Worm (Caenorhabditis elegans): Measurements from ENCODE around the gene tag-131.

tag-131 gene

DNA sequence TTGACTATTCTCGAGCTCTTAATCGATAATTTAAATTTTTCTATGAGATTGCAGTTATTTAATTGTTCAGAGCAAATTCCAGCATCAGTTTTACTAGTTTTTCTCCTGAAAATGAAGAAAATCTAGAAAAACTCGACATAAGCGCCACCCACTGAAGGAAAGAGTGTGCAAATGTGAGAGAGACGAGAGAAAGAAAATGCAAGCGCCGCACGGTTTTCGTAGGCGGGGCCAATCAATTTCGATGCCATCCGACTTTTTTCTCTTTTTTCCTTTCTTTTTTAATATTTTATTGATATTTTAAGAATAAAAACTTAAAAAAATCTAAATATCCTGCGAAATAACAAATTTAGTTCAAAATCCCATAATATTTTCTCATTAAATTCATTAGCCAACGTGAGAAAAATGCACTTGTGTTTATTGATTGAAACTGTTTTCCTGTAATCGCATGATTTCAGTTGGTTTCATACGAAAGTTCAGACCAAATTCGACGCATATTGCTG, 15.1 kb downstream of the tag-131 start, which contains the start of gene cdk-12 (continued):
- TF ChIP-seq nhr-76 (tag; optimal IDR thresholded peaks at IDR 0.05) (no peak), lin-14 (GFP tag; optimal IDR thresholded peaks at IDR 0.05) (peak; percentile 57), tbx-2 (tag; optimal IDR thresholded peaks at IDR 0.05) (peak; percentile 28), elt-3 (tag; optimal IDR thresholded peaks at IDR 0.05) (peak in 1 of 6 experiments; percentile 73), C16A3.4 (tag; optimal IDR thresholded peaks at IDR 0.05) (peak; percentile 35), pag-3 (tag; optimal IDR thresholded peaks at IDR 0.05; ENCODE audit: borderline replicate concordance, insufficient read depth) (peak; percentile 69), grh-1 (GFP tag; IDR thresholded peaks at IDR 0.05) (no peak), dsc-1 (tag; optimal IDR thresholded peaks at IDR 0.05) (peak; percentile 19), snu-23 (GFP tag; optimal IDR thresholded peaks at IDR 0.05) (peak; percentile 60), ceh-90 (tag; optimal IDR thresholded peaks at IDR 0.05) (no peak), isw-1 (GFP tag; IDR thresholded peaks at IDR 0.05) (no peak), egl-13 (tag; optimal IDR thresholded peaks at IDR 0.05) (no peak), mef-2 (tag; optimal IDR thresholded peaks at IDR 0.05) (no peak), swsn-7 (tag; optimal IDR thresholded peaks at IDR 0.05) (peak; percentile 52), egl-27 (tag; optimal IDR thresholded peaks at IDR 0.05) (no peak), ces-1 (GFP tag; optimal IDR thresholded peaks at IDR 0.05) (no peak), fkh-4 (tag; optimal IDR thresholded peaks at IDR 0.05; ENCODE audit: borderline replicate concordance) (no peak), nhr-84 (tag; optimal IDR thresholded peaks at IDR 0.05) (no peak), efl-1 (optimal IDR thresholded peaks at IDR 0.05) (peak; percentile 39 to 57), efl-1 (GFP tag; optimal IDR thresholded peaks at IDR 0.05 in 1 of 2) (peak; percentile 51 to 94), F16B12.6 (tag; optimal IDR thresholded peaks at IDR 0.05) (no peak), unc-130 (tag; optimal IDR thresholded peaks at IDR 0.05) (no peak), alr-1 (tag; optimal IDR thresholded peaks at IDR 0.05; ENCODE audit: borderline replicate concordance) (no peak), Y116A8C.19 (tag; optimal IDR thresholded peaks at IDR 0.05; ENCODE audit: borderline replicate concordance) (no peak), sup-37 (GFP tag; optimal IDR thresholded peaks at IDR 0.05) (no peak), nhr-90 (tag; optimal IDR thresholded peaks at IDR 0.05; ENCODE audit: poor library complexity) (peak; percentile 35), irx-1 (tag; optimal IDR thresholded peaks at IDR 0.05) (peak; percentile 6), hpl-2 (GFP tag; optimal IDR thresholded peaks at IDR 0.05) (no peak), zip-4 (GFP tag; optimal IDR thresholded peaks at IDR 0.05) (no peak), unc-98 (GFP tag; IDR thresholded peaks at IDR 0.05) (no peak), unc-30 (tag; optimal IDR thresholded peaks at IDR 0.05) (no peak), unc-62 (GFP tag; optimal IDR thresholded peaks at IDR 0.05) (no peak), lin-35 (GFP tag; optimal IDR thresholded peaks at IDR 0.05) (peak; percentile 38 to 52), mep-1 (tag; optimal IDR thresholded peaks at IDR 0.05) (peak; percentile 63), fkh-10 (GFP tag; optimal IDR thresholded peaks at IDR 0.05) (no peak)

DNA sequence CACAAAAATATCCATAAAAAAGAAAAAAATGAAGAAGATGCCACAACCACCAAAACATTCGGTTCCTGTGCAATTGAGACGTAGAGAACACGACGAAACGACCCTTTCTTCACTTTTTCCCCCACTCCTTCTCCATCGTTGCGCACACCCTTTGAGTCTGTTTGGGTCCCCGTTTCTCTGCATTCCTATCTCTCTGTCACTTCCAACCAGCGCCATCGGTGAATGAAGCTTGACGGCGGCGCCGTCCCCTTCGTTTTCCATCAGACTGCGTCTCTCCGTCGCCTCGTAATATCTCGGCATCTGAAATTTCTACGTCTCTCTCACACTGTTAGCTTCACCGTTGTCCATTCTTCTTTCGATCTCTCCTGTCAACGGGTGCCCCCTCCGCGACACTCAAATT, 18.1 kb downstream of the tag-131 start:
- TF ChIP-seq lsy-2 (tag; optimal IDR thresholded peaks at IDR 0.05), result peak in 1 of 2 experiments; percentile 46
- TF ChIP-seq dpl-1 (GFP tag; optimal IDR thresholded peaks at IDR 0.05), result peak in 1 of 3 experiments; percentile 8
- TF ChIP-seq jun-1 (tag; optimal IDR thresholded peaks at IDR 0.05), result peak; percentile 41
- TF ChIP-seq pax-3 (tag; optimal IDR thresholded peaks at IDR 0.05), result no peak
- peak in 1 of 2 experiments; percentile 25 for TF ChIP-seq ztf-11 (tag; optimal IDR thresholded peaks at IDR 0.05)
- TF ChIP-seq ceh-82 (tag; optimal IDR thresholded peaks at IDR 0.05), result peak in 2 of 3 experiments; percentile 36 to 41
- TF ChIP-seq mab-9 (GFP tag; IDR thresholded peaks at IDR 0.05), result no peak
- TF ChIP-seq mef-2 (tag; optimal IDR thresholded peaks at IDR 0.05), result no peak
- TF ChIP-seq isw-1 (GFP tag; IDR thresholded peaks at IDR 0.05), result peak; percentile 39; the same call in 1 of the 2 replicates
- peak; percentile 86 for TF ChIP-seq lin-14 (GFP tag; optimal IDR thresholded peaks at IDR 0.05)
- TF ChIP-seq pqm-1 (tag; optimal IDR thresholded peaks at IDR 0.05), result no peak
- TF ChIP-seq snu-23 (GFP tag; optimal IDR thresholded peaks at IDR 0.05), result peak; percentile 25
- no peak for TF ChIP-seq snpc-4 (tag; optimal IDR thresholded peaks at IDR 0.05)
- peak; percentile 34 for TF ChIP-seq nhr-71 (tag; optimal IDR thresholded peaks at IDR 0.05)
- no peak for TF ChIP-seq hpl-2 (GFP tag; optimal IDR thresholded peaks at IDR 0.05)
- peak; percentile 31 for TF ChIP-seq swsn-7 (tag; optimal IDR thresholded peaks at IDR 0.05)
- TF ChIP-seq nhr-47 (tag; optimal IDR thresholded peaks at IDR 0.05), result peak; percentile 40
- TF ChIP-seq xbp-1 (tag; optimal IDR thresholded peaks at IDR 0.05), result peak; percentile 9
- TF ChIP-seq unc-86 (tag; optimal IDR thresholded peaks at IDR 0.05), result peak; percentile 40
- TF ChIP-seq efl-1 (optimal IDR thresholded peaks at IDR 0.05), result peak in 1 of 2 experiments; percentile 48
- TF ChIP-seq efl-1 (GFP tag; optimal IDR thresholded peaks at IDR 0.05 in 1 of 2), result peak; percentile 19 to 24
- peak; percentile 7 for TF ChIP-seq blmp-1 (tag; optimal IDR thresholded peaks at IDR 0.05)
- peak; percentile 66 for TF ChIP-seq fkh-8 (tag; optimal IDR thresholded peaks at IDR 0.05)
- TF ChIP-seq tlp-1 (tag; optimal IDR thresholded peaks at IDR 0.05), result no peak
- TF ChIP-seq lin-35 (GFP tag; optimal IDR thresholded peaks at IDR 0.05), result peak in 1 of 2 experiments; percentile 37
